Worm (Caenorhabditis elegans) whole organism, L4/young adult: ENCODE measurements around the gene Y41D4A.3.
A peak's percentile ranks its signal among the peaks of the same experiment; 100 is the strongest.

ENCODE experiments used
- W03F9.2 ChIP-seq: fragments of 150-350 bp; optimal IDR thresholded peaks from 2 replicates; lab custom pipeline; 2014; ENCODE audit warnings: missing biosample characterization, missing genetic modification characterization
- dao-5 ChIP-seq: sonication (generic microtip); optimal IDR thresholded peaks from 2 replicates; lab custom pipeline; 2016; ENCODE audit warnings: missing genotype, missing genetic modification characterization, moderate library complexity, missing compliant biosample characterization
- him-1 ChIP-seq: sonication (generic microtip); optimal IDR thresholded peaks from 2 replicates; lab custom pipeline; 2016; ENCODE audit warnings: missing genotype, missing genetic modification reagents, missing genetic modification characterization, missing compliant biosample characterization

Gene Y41D4A.3

ce11 chrIV:1753481-1753880 lies at the start of gene Y41D4A.3:
Gene Y41D4A.3, plus strand, starts transcription at chrIV:1753781.
- no peak for TF ChIP-seq W03F9.2
- no peak for TF ChIP-seq him-1 (tag; lab: Kevin White, UChicago)
- TF ChIP-seq dao-5 (tag; lab: Kevin White, UChicago): no peak

DNA sequence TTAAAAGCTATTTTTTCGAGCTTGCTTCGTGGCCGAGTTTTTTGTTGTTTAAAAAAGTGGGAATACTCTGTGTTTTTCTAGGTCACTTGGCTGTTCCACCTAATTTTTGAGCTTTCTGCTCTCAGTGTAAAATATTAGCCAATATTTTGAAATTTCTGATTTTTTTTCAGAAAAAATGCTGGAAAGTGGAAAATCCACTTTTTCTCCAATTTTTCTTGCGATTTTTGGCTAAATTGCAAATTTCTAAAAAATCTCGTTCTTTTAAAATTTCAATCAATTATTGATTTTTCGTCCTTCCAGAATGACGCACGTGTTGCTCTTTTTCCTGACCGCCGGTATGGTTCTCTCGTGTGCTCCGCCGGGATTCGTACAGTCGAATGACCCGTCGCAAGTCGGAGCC lies 46.6 kb upstream of the Y41D4A.3 start, which contains the start of gene K08D12.4:
Gene K08D12.4, plus strand, starts transcription at position 301 of the 400 bp plus-strand sequence.
- TF ChIP-seq him-1 (tag; lab: Kevin White, UChicago) (no peak), W03F9.2 (no peak), dao-5 (tag; lab: Kevin White, UChicago) (no peak)

DNA sequence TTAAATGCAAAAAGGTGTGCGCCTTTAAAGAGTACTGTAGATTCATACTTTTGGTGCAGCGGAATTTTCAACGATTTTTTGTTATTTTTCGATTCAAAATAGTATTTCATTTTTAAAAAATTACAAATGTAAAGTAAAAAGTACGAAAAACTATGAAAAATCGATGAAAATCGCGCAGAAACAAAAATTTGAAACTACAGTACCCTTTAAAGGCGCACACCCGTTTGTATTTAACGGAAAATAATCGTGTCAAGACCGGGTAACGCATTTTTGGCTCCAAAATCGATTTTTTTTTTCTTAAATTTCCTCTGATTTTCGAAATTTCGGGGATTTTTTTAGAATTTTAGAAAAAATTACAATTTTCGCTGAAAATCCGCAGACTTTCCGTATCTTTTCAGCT lies 45.6 kb upstream of the Y41D4A.3 start:
- TF ChIP-seq him-1 (tag; lab: Kevin White, UChicago) (no peak), dao-5 (tag; lab: Kevin White, UChicago) (no peak), W03F9.2 (no peak)

DNA sequence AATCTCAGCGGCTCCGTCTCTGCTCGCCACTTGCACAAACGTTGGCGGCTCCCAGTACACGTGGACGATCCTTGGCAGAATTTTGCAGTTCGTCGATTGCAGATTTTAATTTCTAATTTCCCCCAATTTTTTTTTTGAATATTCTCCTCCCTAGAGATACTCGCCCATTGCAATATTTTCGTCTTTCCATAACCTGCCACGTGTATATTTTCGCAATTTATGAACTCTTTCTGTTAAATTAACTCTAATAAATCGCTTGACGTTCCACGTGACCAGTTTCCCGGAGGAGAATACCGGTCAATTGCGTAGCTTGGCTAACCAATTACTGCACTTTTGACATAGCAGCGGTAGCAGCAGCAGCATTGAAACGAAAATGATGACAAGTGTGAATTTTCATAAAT lies 45.2 kb upstream of the Y41D4A.3 start:
- no peak for TF ChIP-seq W03F9.2
- TF ChIP-seq him-1 (tag; lab: Kevin White, UChicago): no peak
- TF ChIP-seq dao-5 (tag; lab: Kevin White, UChicago): no peak

- no peak for TF ChIP-seq dao-5 (tag; lab: Kevin White, UChicago)
- TF ChIP-seq W03F9.2: no peak
- no peak for TF ChIP-seq him-1 (tag; lab: Kevin White, UChicago)
Observed at ce11 chrIV:1709002-1709401, 44.6 kb upstream of the Y41D4A.3 start.

- TF ChIP-seq W03F9.2 (peak; percentile 86), dao-5 (tag; lab: Kevin White, UChicago) (no peak)
Observed at ce11 chrIV:1709695-1710315, 43.8 kb upstream of the Y41D4A.3 start, which contains the start of the genes pbs-1 and K08D12.3. Gene pbs-1, minus strand, starts transcription at chrIV:1709745. Gene K08D12.3, plus strand, starts transcription at chrIV:1710265.

- TF ChIP-seq W03F9.2 (no peak), him-1 (tag; lab: Kevin White, UChicago) (no peak), dao-5 (tag; lab: Kevin White, UChicago) (no peak)
Observed at ce11 chrIV:1710535-1710934, 43.0 kb upstream of the Y41D4A.3 start.

DNA sequence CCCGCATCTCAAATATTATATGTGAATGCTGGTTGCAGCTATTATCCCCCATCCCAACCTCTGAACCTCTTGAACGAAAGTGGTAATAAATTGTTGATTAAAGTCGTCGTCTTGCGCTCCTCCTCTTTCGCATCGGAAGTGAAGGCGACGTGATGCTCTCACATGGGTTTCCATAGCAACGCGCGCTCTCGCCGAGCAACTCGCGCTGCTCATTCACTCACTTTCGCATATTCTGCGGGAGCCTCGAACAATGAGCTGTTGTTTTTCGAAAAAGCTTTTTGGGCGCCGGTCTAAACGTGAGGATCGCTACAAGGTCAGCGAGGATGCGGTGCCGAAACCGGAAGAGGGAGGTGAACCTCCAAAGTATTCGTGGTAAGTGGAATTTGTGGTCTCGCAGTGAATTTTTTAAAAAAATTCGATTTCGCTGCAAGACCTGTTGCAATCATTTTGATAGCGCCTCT lies 42.5 kb upstream of the Y41D4A.3 start, which contains the start of gene rpi-2:
Gene rpi-2, plus strand, starts transcription at position 234 of the 461 bp plus-strand sequence.
- TF ChIP-seq W03F9.2 (no peak), dao-5 (tag; lab: Kevin White, UChicago) (peak; percentile 37), him-1 (tag; lab: Kevin White, UChicago) (no peak)

ce11 chrIV:1713618-1714017 lies 40.0 kb upstream of the Y41D4A.3 start:
- TF ChIP-seq W03F9.2 (no peak), dao-5 (tag; lab: Kevin White, UChicago) (no peak), him-1 (tag; lab: Kevin White, UChicago) (no peak)

ce11 chrIV:1715705-1716104 lies 37.9 kb upstream of the Y41D4A.3 start:
- TF ChIP-seq W03F9.2 (no peak), him-1 (tag; lab: Kevin White, UChicago) (no peak), dao-5 (tag; lab: Kevin White, UChicago) (no peak)

DNA sequence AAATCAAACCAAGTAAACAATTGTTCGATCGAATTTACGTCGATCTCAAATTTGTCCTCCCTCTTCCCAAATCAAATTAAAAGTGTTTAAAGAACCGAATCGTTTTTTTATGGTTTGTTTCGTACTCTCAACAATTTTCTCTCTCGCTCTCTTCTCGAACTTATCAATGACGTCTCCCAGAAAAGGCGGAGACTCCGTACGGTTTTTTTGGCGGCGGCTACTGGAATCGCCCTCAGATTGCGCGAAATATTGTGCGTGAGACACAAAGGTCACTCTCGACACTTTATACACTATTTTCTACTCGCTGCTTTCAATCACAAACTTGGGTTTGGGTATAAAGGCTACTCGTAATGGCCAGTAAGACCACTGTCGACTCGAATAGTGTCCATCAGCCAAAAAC lies 33.1 kb upstream of the Y41D4A.3 start, which contains the start of gene epic-2:
Gene epic-2, plus strand, starts transcription at position 317 of the 400 bp plus-strand sequence.
- no peak for TF ChIP-seq W03F9.2
- TF ChIP-seq him-1 (tag; lab: Kevin White, UChicago): no peak
- TF ChIP-seq dao-5 (tag; lab: Kevin White, UChicago): no peak

DNA sequence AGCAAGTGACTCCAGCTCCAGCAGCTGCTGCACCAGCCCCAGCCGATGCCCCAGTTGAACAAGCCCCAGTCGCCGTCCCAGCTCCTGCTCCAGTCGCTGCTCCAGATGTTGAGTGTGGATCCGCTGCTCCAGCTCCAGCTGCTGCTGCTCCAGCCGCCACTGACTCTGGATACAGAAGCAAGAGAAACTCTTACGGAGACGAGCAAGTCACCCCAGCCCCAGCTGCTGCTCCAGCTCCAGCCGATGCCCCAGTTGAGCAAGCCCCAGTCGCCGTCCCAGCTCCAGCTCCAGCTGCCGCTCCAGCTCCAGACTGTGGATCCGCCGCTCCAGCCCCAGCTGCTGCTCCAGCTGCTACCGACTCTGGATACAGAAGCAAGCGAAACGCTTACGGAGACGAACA lies 32.0 kb upstream of the Y41D4A.3 start:
- TF ChIP-seq W03F9.2 (no peak), dao-5 (tag; lab: Kevin White, UChicago) (no peak), him-1 (tag; lab: Kevin White, UChicago) (no peak)

DNA sequence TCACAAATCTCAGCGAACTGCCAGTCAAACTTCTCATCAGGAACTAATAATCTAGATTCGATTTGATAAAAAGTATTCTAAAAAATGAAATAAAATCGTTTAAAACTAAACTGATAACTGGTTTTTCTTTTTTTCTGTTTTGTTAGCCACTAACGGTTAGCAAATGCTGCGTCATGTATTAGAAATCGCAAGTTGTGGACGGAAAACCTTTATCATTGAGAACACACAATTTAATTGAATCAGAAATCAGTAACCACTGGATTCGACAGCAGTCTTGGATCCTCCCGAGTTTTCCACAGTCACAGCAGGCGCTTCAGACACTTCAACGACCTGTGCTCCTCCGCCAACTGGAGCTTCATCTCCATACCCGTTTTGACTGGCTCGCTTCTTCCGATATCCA lies 30.6 kb upstream of the Y41D4A.3 start:
- TF ChIP-seq W03F9.2 (no peak), him-1 (tag; lab: Kevin White, UChicago) (no peak), dao-5 (tag; lab: Kevin White, UChicago) (no peak)

DNA sequence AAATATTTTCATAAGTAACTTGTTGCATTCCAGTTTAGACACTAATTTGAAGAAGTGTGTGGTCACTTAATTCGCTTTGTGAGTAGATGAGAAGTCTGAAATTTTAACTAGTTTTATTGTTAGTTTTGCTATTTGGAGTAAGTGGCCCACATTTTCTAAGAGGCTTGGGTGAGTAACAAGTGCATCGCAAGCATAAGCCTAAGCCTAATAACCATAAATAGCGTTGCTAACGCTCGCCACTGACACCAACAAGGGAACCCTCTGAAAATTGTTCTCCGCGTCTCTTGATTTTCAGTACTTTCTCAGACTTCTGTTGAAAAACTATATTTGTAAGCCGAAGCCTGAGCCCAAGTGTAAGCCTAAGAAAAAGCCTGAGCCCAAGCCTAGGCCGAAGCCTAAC lies 29.3 kb upstream of the Y41D4A.3 start, which contains the start of gene epic-3:
Gene epic-3, minus strand, starts transcription at position 101 of the 400 bp plus-strand sequence.
- TF ChIP-seq dao-5 (tag; lab: Kevin White, UChicago) (no peak), W03F9.2 (no peak), him-1 (tag; lab: Kevin White, UChicago) (no peak)

DNA sequence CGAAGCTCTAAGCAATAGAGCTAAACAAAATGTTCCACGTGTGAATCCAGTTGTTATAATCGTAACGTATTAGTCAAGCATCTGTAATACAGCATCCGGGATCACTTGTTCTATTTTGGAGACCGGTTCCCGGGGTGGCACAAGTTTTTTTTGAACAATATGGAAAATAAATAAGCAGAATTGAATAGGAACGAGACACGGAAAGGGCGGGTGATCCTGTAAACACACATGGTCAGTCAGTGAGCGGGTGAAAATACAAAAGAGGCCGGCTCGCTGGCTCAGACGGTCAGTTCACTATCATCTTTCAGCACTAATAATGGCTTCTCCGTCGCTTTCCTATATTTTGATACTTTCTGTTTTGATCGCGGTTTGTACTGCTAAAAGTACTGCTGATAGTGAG lies 27.7 kb upstream of the Y41D4A.3 start, which contains the start of gene K08D12.8:
Gene K08D12.8, plus strand, starts transcription at position 301 of the 400 bp plus-strand sequence.
- no peak for TF ChIP-seq him-1 (tag; lab: Kevin White, UChicago)
- no peak for TF ChIP-seq dao-5 (tag; lab: Kevin White, UChicago)
- TF ChIP-seq W03F9.2: no peak
